Worm (Caenorhabditis elegans): ENCODE results near the gene daf-18.

DNA sequence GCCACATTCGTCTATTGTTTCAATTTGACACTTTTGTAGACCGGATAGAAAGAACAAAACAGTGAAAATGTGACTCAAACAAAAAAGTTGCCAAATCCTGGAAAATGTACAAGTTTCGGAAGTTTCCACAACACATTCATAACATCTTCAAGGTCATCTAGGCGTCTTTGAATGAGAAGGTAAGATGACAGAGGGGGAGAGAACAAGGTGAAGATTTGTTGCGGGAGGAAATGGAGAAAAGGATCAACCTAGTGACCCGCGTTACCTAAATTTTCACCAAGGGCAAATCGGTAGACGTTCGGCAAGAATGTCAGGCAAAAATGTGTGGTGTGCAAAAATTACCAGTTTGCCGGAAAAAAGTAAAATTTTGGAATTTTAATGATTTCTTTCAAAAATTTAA, 47.2 kb downstream of the daf-18 start:
- TF ChIP-seq rcor-1 (GFP tag; IDR thresholded peaks at IDR 0.05), result no peak
- no peak for TF ChIP-seq unc-130 (GFP tag; optimal IDR thresholded peaks at IDR 0.05)
- no peak for TF ChIP-seq ceh-58 (GFP tag; IDR thresholded peaks at IDR 0.05)
- TF ChIP-seq ets-4 (GFP tag; optimal IDR thresholded peaks at IDR 0.05), result no peak
- TF ChIP-seq ceh-91 (GFP tag; IDR thresholded peaks at IDR 0.05), result no peak
- no peak for TF ChIP-seq pha-4 (tag; optimal IDR thresholded peaks at IDR 0.05)
- no peak for TF ChIP-seq attf-6 (GFP tag; IDR thresholded peaks at IDR 0.05)
- no peak for TF ChIP-seq ama-1 (optimal IDR thresholded peaks at IDR 0.05)
- no peak for TF ChIP-seq ama-1 (GFP tag; optimal IDR thresholded peaks at IDR 0.05)
